Fruit fly (Drosophila melanogaster) whole organism, adult: Measurements from ENCODE around the gene CG6325.

Experiments
- CG11617 ChIP-seq: fragments of 200-800 bp; sonication (Bioruptor generic); optimal IDR thresholded peaks from 2 replicates; lab custom pipeline; 2017; ENCODE audit warnings: mild to moderate bottlenecking, missing biosample characterization, missing genetic modification reagents, missing genetic modification characterization
- CG14711 ChIP-seq: fragments of 200-800 bp; sonication (Bioruptor generic); optimal IDR thresholded peaks from 2 replicates; lab custom pipeline; 2018; ENCODE audit warnings: missing biosample characterization, mild to moderate bottlenecking, missing genetic modification characterization, moderate library complexity
- Mnt ChIP-seq: fragments of 200-800 bp; sonication (Bioruptor generic); optimal IDR thresholded peaks from 2 replicates; lab custom pipeline; 2016; ENCODE audit warnings: missing biosample characterization, mild to moderate bottlenecking, missing genetic modification characterization
- cnc ChIP-seq, 2 experiments: fragments of >200 bp; optimal IDR thresholded peaks; 2 replicates each; lab custom pipeline; 2017

DNA sequence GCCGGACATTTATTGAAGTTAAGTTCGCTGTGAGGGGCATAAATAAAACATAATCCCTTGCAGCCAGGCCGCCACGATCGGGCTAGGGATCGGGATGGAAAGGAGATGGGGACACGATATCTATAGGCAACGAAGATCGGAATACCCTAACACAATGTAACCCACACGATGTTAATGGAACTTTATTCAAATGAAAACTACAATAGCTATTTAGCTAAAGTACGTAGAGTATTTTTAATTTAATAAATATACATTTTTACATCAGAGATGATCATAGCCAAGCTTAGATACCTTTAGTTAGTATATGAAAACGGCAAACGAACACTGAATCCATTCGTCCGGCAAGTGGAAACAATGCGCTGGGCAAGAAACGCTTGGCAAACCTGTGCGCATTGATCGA lies 47.8 kb upstream of the CG6325 start:
- TF ChIP-seq CG11617 (GFP tag; lab: Kevin White, UChicago) (no peak), cnc (optimal IDR thresholded peaks at IDR 0.05; lab: Kevin White, UChicago) (no peak), CG14711 (tag; lab: Kevin White, UChicago) (no peak), Mnt (no peak)
